Fruit fly (Drosophila melanogaster) whole organism, embryonic: ENCODE results near the gene CG6225.

Experiments used
- CG10431 ChIP-seq: fragments of 200-800 bp; sonication (Bioruptor generic); optimal IDR thresholded peaks from 3 replicates; lab custom pipeline; 2018; ENCODE audit warnings: missing biosample characterization, mild to moderate bottlenecking, missing genetic modification characterization
- CG10979 ChIP-seq: fragments of 200-800 bp; sonication (Bioruptor generic); optimal IDR thresholded peaks from 2 replicates; lab custom pipeline; 2018; ENCODE audit warnings: missing biosample characterization, mild to moderate bottlenecking, missing genetic modification characterization, moderate library complexity
- CG12744 ChIP-seq: fragments of 200-800 bp; sonication (Bioruptor generic); optimal IDR thresholded peaks from 2 replicates; lab custom pipeline; 2016; ENCODE audit warnings: missing biosample characterization, missing genetic modification characterization
- CG14710 ChIP-seq: fragments of 200-800 bp; sonication (Bioruptor generic); optimal IDR thresholded peaks from 3 replicates; lab custom pipeline; 2019; ENCODE audit warnings: missing biosample characterization, mild to moderate bottlenecking, missing genetic modification characterization, moderate library complexity
- CG16815 ChIP-seq: fragments of 200-800 bp; sonication (Bioruptor generic); optimal IDR thresholded peaks from 3 replicates; lab custom pipeline; 2017; ENCODE audit warnings: missing biosample characterization, mild to moderate bottlenecking, missing genetic modification characterization
- CG17385 ChIP-seq: fragments of 200-800 bp; sonication (Bioruptor generic); optimal IDR thresholded peaks from 3 replicates; lab custom pipeline; 2018; ENCODE audit warnings: missing biosample characterization, mild to moderate bottlenecking, missing genetic modification characterization
- CG2712 ChIP-seq: fragments of 200-800 bp; optimal IDR thresholded peaks from 3 replicates; lab custom pipeline; 2019; ENCODE audit warnings: missing biosample characterization, mild to moderate bottlenecking, missing genetic modification characterization, moderate library complexity
- CG30431 ChIP-seq: fragments of 200-800 bp; sonication (Bioruptor generic); optimal IDR thresholded peaks from 2 replicates; lab custom pipeline; 2017; ENCODE audit warnings: missing biosample characterization, missing genetic modification characterization
- CG3065 ChIP-seq: fragments of 200-800 bp; sonication (Bioruptor generic); optimal IDR thresholded peaks from 2 replicates; lab custom pipeline; 2016; ENCODE audit warnings: missing biosample characterization, missing genetic modification characterization
- CG34224 ChIP-seq: fragments of 200-800 bp; sonication (Bioruptor generic); IDR thresholded peaks from 3 replicates; pipeline ENCODE4 v1.3.6; 2022; ENCODE audit warnings: missing biosample characterization, missing genetic modification characterization; ENCODE audit not compliant: partially characterized antibody
- CG6654 ChIP-seq: fragments of 200-800 bp; sonication (Bioruptor generic); optimal IDR thresholded peaks from 2 replicates; lab custom pipeline; 2017; ENCODE audit warnings: missing biosample characterization, mild to moderate bottlenecking, missing genetic modification characterization
- CG6813 ChIP-seq: fragments of 200-800 bp; sonication (Bioruptor generic); optimal IDR thresholded peaks from 2 replicates; lab custom pipeline; 2017; ENCODE audit warnings: missing biosample characterization, missing genetic modification characterization, mild to moderate bottlenecking, moderate library complexity, missing genetic modification reagents
- CG7271 ChIP-seq: fragments of 200-800 bp; sonication (Bioruptor generic); optimal IDR thresholded peaks from 2 replicates; lab custom pipeline; 2018; ENCODE audit warnings: missing biosample characterization, mild to moderate bottlenecking, missing genetic modification characterization, moderate library complexity
- CG8478 ChIP-seq: fragments of >200 bp; optimal IDR thresholded peaks from 2 replicates; lab custom pipeline; 2018
- CG9932 ChIP-seq: fragments of 200-800 bp; sonication (Bioruptor generic); IDR thresholded peaks from 2 replicates; pipeline ENCODE4 v1.3.6; 2022; ENCODE audit warnings: missing biosample characterization, missing genetic modification characterization
- Camta ChIP-seq: fragments of 200-800 bp; sonication (Bioruptor generic); optimal IDR thresholded peaks from 2 replicates; lab custom pipeline; 2016; ENCODE audit warnings: missing biosample characterization, missing genetic modification characterization
- Doc2 ChIP-seq: fragments of 200-800 bp; sonication (Bioruptor generic); IDR thresholded peaks from 2 replicates; pipeline ENCODE4 v1.3.6; 2022; ENCODE audit warnings: missing biosample characterization, missing genetic modification characterization
- Drgx ChIP-seq: fragments of 200-800 bp; sonication (Bioruptor generic); IDR thresholded peaks from 2 replicates; pipeline ENCODE4 v1.3.6; 2022; ENCODE audit warnings: missing biosample characterization, missing genetic modification characterization
- Fer3 ChIP-seq: fragments of 200-800 bp; sonication (Bioruptor generic); optimal IDR thresholded peaks from 2 replicates; lab custom pipeline; 2018; ENCODE audit warnings: missing biosample characterization, mild to moderate bottlenecking, missing genetic modification characterization, moderate library complexity
- Gsc ChIP-seq: fragments of 200-800 bp; sonication (Bioruptor generic); IDR thresholded peaks from 2 replicates; pipeline ENCODE4 v1.3.6; 2022; ENCODE audit warnings: missing biosample characterization, missing genetic modification characterization
- Hmx ChIP-seq: fragments of 200-800 bp; sonication (Bioruptor generic); optimal IDR thresholded peaks from 2 replicates; lab custom pipeline; 2016; ENCODE audit warnings: missing biosample characterization, missing genetic modification characterization
- Hr3 ChIP-seq: fragments of 200-800 bp; sonication (Bioruptor generic); optimal IDR thresholded peaks from 3 replicates; lab custom pipeline; 2016; ENCODE audit warnings: missing biosample characterization, missing genetic modification characterization
- Jarid2 ChIP-seq: fragments of 200-800 bp; sonication (Bioruptor generic); optimal IDR thresholded peaks from 3 replicates; lab custom pipeline; 2017; ENCODE audit warnings: mild to moderate bottlenecking, missing biosample characterization, missing genetic modification reagents, missing genetic modification characterization
- Kr ChIP-seq: fragments of 200-800 bp; sonication (Bioruptor generic); optimal IDR thresholded peaks from 2 replicates; lab custom pipeline; 2017; ENCODE audit warnings: missing biosample characterization, mild to moderate bottlenecking, missing genetic modification characterization
- NC2α ChIP-seq: fragments of 200-800 bp; sonication (Bioruptor generic); optimal IDR thresholded peaks from 2 replicates; lab custom pipeline; 2016; ENCODE audit warnings: missing biosample characterization, missing genetic modification characterization
- Sox102F ChIP-seq: fragments of 200-800 bp; sonication (Bioruptor generic); optimal IDR thresholded peaks from 2 replicates; lab custom pipeline; 2018; ENCODE audit warnings: missing biosample characterization, mild to moderate bottlenecking, missing genetic modification characterization, moderate library complexity
- Spps ChIP-seq: fragments of 200-800 bp; sonication (Bioruptor generic); optimal IDR thresholded peaks from 2 replicates; lab custom pipeline; 2018; ENCODE audit warnings: missing biosample characterization, mild to moderate bottlenecking, missing genetic modification characterization
- Tbp ChIP-seq: fragments of >200 bp; optimal IDR thresholded peaks from 2 replicates; lab custom pipeline; 2018; ENCODE audit warnings: missing biosample characterization, missing genetic modification characterization
- ab ChIP-seq: fragments of 200-800 bp; sonication (Bioruptor generic); optimal IDR thresholded peaks from 2 replicates; lab custom pipeline; 2016; ENCODE audit warnings: missing biosample characterization, missing genetic modification characterization
- aop ChIP-seq: fragments of 200-800 bp; sonication (Bioruptor generic); IDR thresholded peaks from 2 replicates; pipeline ENCODE4 v1.3.6; 2022; ENCODE audit warnings: missing biosample characterization, missing genetic modification characterization
- bbx ChIP-seq: fragments of 200-800 bp; sonication (Bioruptor generic); IDR thresholded peaks from 2 replicates; pipeline ENCODE4 v1.3.6; 2022; ENCODE audit warnings: missing biosample characterization, missing genetic modification characterization; ENCODE audit not compliant: partially characterized antibody
- br ChIP-seq: fragments of >200 bp; optimal IDR thresholded peaks from 2 replicates; lab custom pipeline; 2017
- chinmo ChIP-seq: fragments of 200-800 bp; sonication (Bioruptor generic); IDR thresholded peaks from 4 replicates; pipeline ENCODE4 v1.3.6; 2022; ENCODE audit warnings: missing biosample characterization, missing genetic modification characterization; ENCODE audit not compliant: partially characterized antibody
- croc ChIP-seq: fragments of 200-800 bp; sonication (Bioruptor generic); conservative IDR thresholded peaks from 3 replicates; pipeline ENCODE4 v1.3.6; 2022; ENCODE audit warnings: missing biosample characterization, missing genetic modification characterization
- ewg ChIP-seq: fragments of 200-800 bp; sonication (Bioruptor generic); optimal IDR thresholded peaks from 3 replicates; lab custom pipeline; 2017; ENCODE audit warnings: mild to moderate bottlenecking, missing biosample characterization, missing genetic modification reagents, missing genetic modification characterization
- ftz-f1 ChIP-seq: fragments of 200-800 bp; sonication (Bioruptor generic); optimal IDR thresholded peaks from 2 replicates; lab custom pipeline; 2016; ENCODE audit warnings: missing biosample characterization, missing genetic modification characterization
- fu2 ChIP-seq: fragments of 200-800 bp; sonication (Bioruptor generic); optimal IDR thresholded peaks from 2 replicates; lab custom pipeline; 2016; ENCODE audit warnings: missing biosample characterization, missing genetic modification characterization
- grau ChIP-seq: fragments of 200-800 bp; optimal IDR thresholded peaks from 3 replicates; lab custom pipeline; 2019; ENCODE audit warnings: missing biosample characterization, mild to moderate bottlenecking, missing genetic modification characterization, moderate library complexity
- insv ChIP-seq, 2 experiments: fragments of 200-800 bp; sonication (Bioruptor generic); optimal IDR thresholded peaks; 3 replicates each; lab custom pipeline; 2016 to 2018; ENCODE audit warnings: missing biosample characterization in 2 of 2, missing genetic modification characterization in 2 of 2
- onecut ChIP-seq: fragments of 200-800 bp; sonication (Bioruptor generic); IDR thresholded peaks from 2 replicates; pipeline ENCODE4 v1.3.6; 2022; ENCODE audit warnings: missing biosample characterization, missing genetic modification characterization
- ro ChIP-seq: fragments of 200-800 bp; sonication (Bioruptor generic); IDR thresholded peaks from 2 replicates; pipeline ENCODE4 v1.3.6; 2022; ENCODE audit warnings: missing biosample characterization, missing genetic modification characterization
- sens ChIP-seq: fragments of 200-800 bp; sonication (Bioruptor generic); peaks from one replicate; lab custom pipeline; 2016; ENCODE audit warnings: missing biosample characterization, missing genetic modification characterization
- ssp ChIP-seq: fragments of 200-800 bp; sonication (Bioruptor generic); IDR thresholded peaks from 2 replicates; pipeline ENCODE4 v1.3.6; 2022; ENCODE audit warnings: missing biosample characterization, missing genetic modification characterization
- stwl ChIP-seq: fragments of 200-800 bp; sonication (Bioruptor generic); optimal IDR thresholded peaks from 3 replicates; lab custom pipeline; 2018; ENCODE audit warnings: missing biosample characterization, mild to moderate bottlenecking, missing genetic modification characterization, moderate library complexity
- tio ChIP-seq: fragments of 200-800 bp; sonication (Bioruptor generic); optimal IDR thresholded peaks from 2 replicates; lab custom pipeline; 2017; ENCODE audit warnings: missing biosample characterization, missing genetic modification characterization, inconsistent platforms
- tll ChIP-seq, 2 experiments: fragments of 200-800 bp in 1 of 2; fragments of >200 bp in 1 of 2; sonication (Bioruptor generic) in 1 of 2; optimal IDR thresholded peaks; 2 replicates each; lab custom pipeline; 2017 to 2019; ENCODE audit warnings: missing biosample characterization in 2 of 2, missing genetic modification characterization in 2 of 2, mild to moderate bottlenecking in 1 of 2, moderate library complexity in 1 of 2
- tup ChIP-seq: fragments of 200-800 bp; sonication (Bioruptor generic); optimal IDR thresholded peaks from 2 replicates; lab custom pipeline; 2016; ENCODE audit warnings: missing biosample characterization, mild to moderate bottlenecking, missing genetic modification characterization, moderate library complexity
- unc-4 ChIP-seq: fragments of 200-800 bp; sonication (Bioruptor generic); IDR thresholded peaks from 2 replicates; pipeline ENCODE4 v1.3.6; 2022; ENCODE audit warnings: missing biosample characterization, missing genetic modification characterization; ENCODE audit not compliant: partially characterized antibody
- unpg ChIP-seq: fragments of 200-800 bp; sonication (Bioruptor generic); optimal IDR thresholded peaks from 3 replicates; lab custom pipeline; 2018; ENCODE audit warnings: missing biosample characterization, mild to moderate bottlenecking, missing genetic modification characterization, moderate library complexity
- vfl ChIP-seq: fragments of 200-800 bp; sonication (Bioruptor generic); optimal IDR thresholded peaks from 2 replicates; lab custom pipeline; 2016; ENCODE audit warnings: missing biosample characterization, missing genetic modification characterization
- zen ChIP-seq: fragments of 200-800 bp; sonication (Bioruptor generic); optimal IDR thresholded peaks from 3 replicates; lab custom pipeline; 2018; ENCODE audit warnings: missing biosample characterization, mild to moderate bottlenecking, missing genetic modification characterization, moderate library complexity

CG6225 gene

dm6 chr3R:12627691-12628148 is 26.7 kb upstream of the CG6225 start, which contains the start of the genes Vha55 and Snx3 (continued):
- TF ChIP-seq stwl (tag; lab: Kevin White, UChicago) (peak; percentile 99), CG7271 (tag; lab: Kevin White, UChicago) (peak; percentile 16), Hmx (GFP tag; lab: Kevin White, UChicago) (no peak), sens (GFP tag; lab: Kevin White, UChicago) (peak; percentile 92), Jarid2 (GFP tag; lab: Kevin White, UChicago) (peak; percentile 56), CG8478 (lab: Kevin White, UChicago) (peak; percentile 82), CG2712 (tag; lab: Kevin White, UChicago) (peak; percentile 54), onecut (peak; percentile 37), Sox102F (GFP tag; lab: Kevin White, UChicago) (no peak), Fer3 (tag; lab: Kevin White, UChicago) (peak; percentile 57), bbx (GFP tag; lab: Robert Waterston, UW) (no peak), CG17385 (peak; percentile 5), zen (tag; lab: Kevin White, UChicago) (peak; percentile 58), Hr3 (peak; percentile 69), CG16815 (GFP tag; lab: Kevin White, UChicago) (peak; percentile 51), Camta (GFP tag; lab: Kevin White, UChicago) (peak; percentile 83), ftz-f1 (GFP tag; lab: Kevin White, UChicago) (peak; percentile 78), chinmo (no peak), CG34224 (GFP tag; lab: Robert Waterston, UW) (no peak), grau (peak; percentile 56), CG3065 (GFP tag; lab: Kevin White, UChicago) (peak; percentile 67), CG9932 (GFP tag; lab: Robert Waterston, UW) (no peak), CG10431 (no peak), vfl (GFP tag; lab: Kevin White, UChicago) (peak; percentile 88), aop (GFP tag; lab: Robert Waterston, UW) (no peak), Spps (tag; lab: Kevin White, UChicago) (peak; percentile 26), ssp (GFP tag; lab: Robert Waterston, UW) (no peak), CG6654 (GFP tag; lab: Kevin White, UChicago) (no peak), croc (GFP tag; lab: Robert Waterston, UW) (peak; percentile 31; the same call in 2 of the 3 replicates), CG6813 (GFP tag; lab: Kevin White, UChicago) (no peak), CG12744 (GFP tag; lab: Kevin White, UChicago) (peak; percentile 76), unc-4 (GFP tag; lab: Robert Waterston, UW) (no peak), tio (GFP tag; lab: Kevin White, UChicago) (no peak), ewg (GFP tag; lab: Kevin White, UChicago) (peak; percentile 46), ab (GFP tag; lab: Kevin White, UChicago) (peak; percentile 21), Gsc (GFP tag; lab: Robert Waterston, UW) (no peak), Drgx (GFP tag; lab: Robert Waterston, UW) (no peak), Doc2 (GFP tag; lab: Robert Waterston, UW) (no peak), CG30431 (GFP tag; lab: Kevin White, UChicago) (no peak), insv (GFP tag; optimal IDR thresholded peaks at IDR 0.05; lab: Kevin White, UChicago) (peak in 1 of 2 experiments; percentile 68), br (lab: Kevin White, UChicago) (no peak), Tbp (GFP tag; lab: Kevin White, UChicago) (no peak), unpg (GFP tag; lab: Kevin White, UChicago) (peak; percentile 46), fu2 (GFP tag; lab: Kevin White, UChicago) (peak; percentile 83), NC2α (peak; percentile 60), ro (GFP tag; lab: Robert Waterston, UW) (no peak), CG14710 (tag; lab: Kevin White, UChicago) (peak; percentile 88), tll (GFP tag; optimal IDR thresholded peaks at IDR 0.05; lab: Kevin White, UChicago) (peak in 1 of 2 experiments; percentile 46), Kr (no peak), tup (GFP tag; lab: Kevin White, UChicago) (peak; percentile 33), CG10979 (tag; lab: Kevin White, UChicago) (peak; percentile 7)
